Fruit fly (Drosophila melanogaster) whole organism, wandering third instar larva: ENCODE results near the gene asf1.
A peak's percentile ranks its signal among the peaks of the same experiment; 100 is the strongest.

ENCODE experiments used
- Abd-B ChIP-seq: fragments of >200 bp; optimal IDR thresholded peaks from 2 replicates; lab custom pipeline; 2017; ENCODE audit warnings: missing biosample characterization, missing genetic modification characterization
- CG32264 ChIP-seq: fragments of 200-800 bp; sonication (Bioruptor generic); optimal IDR thresholded peaks from 2 replicates; lab custom pipeline; 2016; ENCODE audit warnings: missing biosample characterization, missing genetic modification characterization
- CG9705 ChIP-seq: fragments of 200-800 bp; sonication (Bioruptor generic); optimal IDR thresholded peaks from 2 replicates; lab custom pipeline; 2018; ENCODE audit warnings: missing biosample characterization, mild to moderate bottlenecking, missing genetic modification characterization
- CrebA ChIP-seq: fragments of 200-800 bp; sonication (Bioruptor generic); optimal IDR thresholded peaks from 2 replicates; lab custom pipeline; 2016; ENCODE audit warnings: missing biosample characterization, mild to moderate bottlenecking, missing genetic modification characterization, borderline replicate concordance
- Dfd ChIP-seq: fragments of >200 bp; optimal IDR thresholded peaks from 2 replicates; lab custom pipeline; 2017; ENCODE audit warnings: missing biosample characterization, missing genetic modification characterization
- Dif ChIP-seq: fragments of 200-275, 200-300 bp; sonication (Bioruptor generic); optimal IDR thresholded peaks from 2 replicates; lab custom pipeline; 2018; ENCODE audit warnings: missing biosample characterization, missing genetic modification characterization; ENCODE audit not compliant: partially characterized antibody
- GATAd ChIP-seq: sonication (Bioruptor generic); optimal IDR thresholded peaks from 2 replicates; lab custom pipeline; 2016; ENCODE audit warnings: missing biosample characterization, missing genetic modification characterization
- HLH106 ChIP-seq: fragments of 200-800 bp; optimal IDR thresholded peaks from 3 replicates; lab custom pipeline; 2019; ENCODE audit warnings: missing biosample characterization, mild to moderate bottlenecking, missing genetic modification characterization, moderate library complexity
- Hnf4 ChIP-seq: fragments of 200-800 bp; sonication (Bioruptor generic); optimal IDR thresholded peaks from 2 replicates; lab custom pipeline; 2016; ENCODE audit warnings: missing biosample characterization, mild to moderate bottlenecking, missing genetic modification characterization
- Hr78 ChIP-seq: fragments of >200 bp; optimal IDR thresholded peaks from 2 replicates; lab custom pipeline; 2017; ENCODE audit warnings: missing biosample characterization, missing genetic modification characterization
- Hr83 ChIP-seq: fragments of 200-300 bp; sonication (Bioruptor generic); optimal IDR thresholded peaks from 2 replicates; lab custom pipeline; 2016; ENCODE audit warnings: missing biosample characterization, mild to moderate bottlenecking, missing genetic modification characterization, moderate library complexity; ENCODE audit not compliant: poor library complexity, severe bottlenecking
- Jra ChIP-seq: sonication (Bioruptor generic); optimal IDR thresholded peaks from 2 replicates; lab custom pipeline; 2016; ENCODE audit warnings: missing biosample characterization, missing genetic modification characterization
- Myc ChIP-seq: fragments of >200 bp; optimal IDR thresholded peaks from 2 replicates; lab custom pipeline; 2017
- N ChIP-seq: fragments of >200 bp; optimal IDR thresholded peaks from 2 replicates; lab custom pipeline; 2018; ENCODE audit warnings: missing biosample characterization, missing external identifiers, missing genetic modification characterization
- OdsH ChIP-seq: fragments of 200-800 bp; sonication (Bioruptor generic); optimal IDR thresholded peaks from 2 replicates; lab custom pipeline; 2016; ENCODE audit warnings: missing biosample characterization, mild to moderate bottlenecking, missing genetic modification characterization
- Rel ChIP-seq, 2 experiments: fragments of 200-800 bp; sonication (Bioruptor generic) in 1 of 2; optimal IDR thresholded peaks; 2 replicates in 1 of 2; 3 replicates in 1 of 2; lab custom pipeline; 2016 to 2019; ENCODE audit warnings: mild to moderate bottlenecking in 2 of 2, missing biosample characterization in 2 of 2, missing genetic modification characterization in 2 of 2, moderate library complexity in 1 of 2
- Sp1 ChIP-seq: fragments of 200-800 bp; sonication (Bioruptor generic); optimal IDR thresholded peaks from 3 replicates; lab custom pipeline; 2019; ENCODE audit warnings: missing biosample characterization, mild to moderate bottlenecking, missing genetic modification characterization, moderate library complexity
- Vsx2 ChIP-seq: fragments of 200-300, 225-300 bp; sonication (Bioruptor generic); optimal IDR thresholded peaks from 2 replicates; lab custom pipeline; 2018; ENCODE audit warnings: missing biosample characterization, missing genetic modification characterization; ENCODE audit not compliant: partially characterized antibody
- br ChIP-seq: fragments of 200-800 bp; sonication (Bioruptor generic); optimal IDR thresholded peaks from 2 replicates; lab custom pipeline; 2016; ENCODE audit warnings: missing biosample characterization, missing genetic modification characterization
- brk ChIP-seq: fragments of 200-800 bp; sonication (Bioruptor generic); optimal IDR thresholded peaks from 2 replicates; lab custom pipeline; 2016; ENCODE audit warnings: missing biosample characterization, mild to moderate bottlenecking, missing genetic modification characterization
- dl ChIP-seq, 2 experiments: fragments of 175-275, 200-275 bp in 1 of 2; fragments of 200-275 bp in 1 of 2; sonication (Bioruptor generic); optimal IDR thresholded peaks; lab custom pipeline; 2018; ENCODE audit warnings: mild to moderate bottlenecking in 2 of 2, missing biosample characterization in 2 of 2, missing genetic modification characterization in 2 of 2, moderate library complexity in 2 of 2; ENCODE audit not compliant: partially characterized antibody in 2 of 2, insufficient read depth in 1 of 2
- dmrt93B ChIP-seq: fragments of 200-800 bp; sonication (Bioruptor generic); optimal IDR thresholded peaks from 2 replicates; lab custom pipeline; 2018; ENCODE audit warnings: missing biosample characterization, mild to moderate bottlenecking, missing genetic modification characterization
- dsf ChIP-seq: sonication (Bioruptor generic); optimal IDR thresholded peaks from 2 replicates; lab custom pipeline; 2016; ENCODE audit warnings: missing biosample characterization, missing genetic modification characterization, borderline replicate concordance
- ey ChIP-seq: fragments of 200-800 bp; sonication (Bioruptor generic); optimal IDR thresholded peaks from 2 replicates; lab custom pipeline; 2016; ENCODE audit warnings: missing biosample characterization, missing genetic modification characterization
- foxo ChIP-seq, 2 experiments: fragments of 200-800 bp; sonication (Bioruptor generic); optimal IDR thresholded peaks; 2 replicates in 1 of 2; 3 replicates in 1 of 2; lab custom pipeline; 2016 to 2017; ENCODE audit warnings: missing biosample characterization in 2 of 2, missing genetic modification characterization in 2 of 2
- fru ChIP-seq: fragments of 200-800 bp; sonication (Bioruptor generic); optimal IDR thresholded peaks from 3 replicates; lab custom pipeline; 2016; ENCODE audit warnings: missing biosample characterization, mild to moderate bottlenecking, missing genetic modification characterization
- h ChIP-seq: fragments of 200-800 bp; sonication (Bioruptor generic); optimal IDR thresholded peaks from 3 replicates; lab custom pipeline; 2016; ENCODE audit warnings: missing biosample characterization, mild to moderate bottlenecking, missing genetic modification characterization
- jim ChIP-seq: fragments of 175-275, 200-325 bp; sonication (Bioruptor generic); optimal IDR thresholded peaks from 2 replicates; lab custom pipeline; 2016; ENCODE audit warnings: missing biosample characterization, mild to moderate bottlenecking, missing genetic modification characterization
- lola ChIP-seq: fragments of >200 bp; optimal IDR thresholded peaks from 2 replicates; lab custom pipeline; 2017; ENCODE audit warnings: missing biosample characterization, missing genetic modification characterization
- pan ChIP-seq: fragments of >200 bp; optimal IDR thresholded peaks from 2 replicates; lab custom pipeline; 2017
- psq ChIP-seq: fragments of 200-800 bp; sonication (Bioruptor generic); optimal IDR thresholded peaks from 3 replicates; lab custom pipeline; 2017; ENCODE audit warnings: missing biosample characterization, mild to moderate bottlenecking, missing genetic modification characterization, moderate library complexity
- rgr ChIP-seq: fragments of 200-800 bp; sonication (Bioruptor generic); optimal IDR thresholded peaks from 3 replicates; lab custom pipeline; 2016; ENCODE audit warnings: missing biosample characterization, mild to moderate bottlenecking, missing genetic modification characterization
- sage ChIP-seq: fragments of 200-800 bp; sonication (Bioruptor generic); optimal IDR thresholded peaks from 2 replicates; lab custom pipeline; 2016; ENCODE audit warnings: missing biosample characterization, mild to moderate bottlenecking, missing genetic modification characterization
- sv ChIP-seq: fragments of 200-800 bp; sonication (Bioruptor generic); optimal IDR thresholded peaks from 3 replicates; lab custom pipeline; 2016; ENCODE audit warnings: missing biosample characterization, missing genetic modification characterization
- tai ChIP-seq: sonication (Bioruptor generic); optimal IDR thresholded peaks from 2 replicates; lab custom pipeline; 2016; ENCODE audit warnings: missing biosample characterization, missing genetic modification characterization
- woc ChIP-seq: sonication (Bioruptor generic); optimal IDR thresholded peaks from 2 replicates; lab custom pipeline; 2016; ENCODE audit warnings: missing biosample characterization, mild to moderate bottlenecking, missing genetic modification characterization

asf1 gene

dm6 chr3L:19612172-19612571, 6.5 kb upstream of the asf1 start, which contains the start of the genes Lon and PIG-F (continued):
- TF ChIP-seq Dfd (GFP tag; lab: Kevin White, UChicago) (no peak), h (GFP tag; lab: Kevin White, UChicago) (peak; percentile 99), CG32264 (GFP tag; lab: Kevin White, UChicago) (peak; percentile 96), rgr (GFP tag; lab: Kevin White, UChicago) (peak; percentile 99), br (GFP tag; lab: Kevin White, UChicago) (peak; percentile 98), woc (GFP tag; lab: Kevin White, UChicago) (peak; percentile 97)

dm6 chr3L:19630701-19631100, 12.0 kb downstream of the asf1 start:
- TF ChIP-seq h (GFP tag; lab: Kevin White, UChicago) (peak; percentile 81), fru (GFP tag; lab: Kevin White, UChicago) (peak; percentile 45), dsf (no peak), brk (no peak), sage (GFP tag; lab: Kevin White, UChicago) (peak; percentile 23), woc (GFP tag; lab: Kevin White, UChicago) (no peak), CG32264 (GFP tag; lab: Kevin White, UChicago) (peak; percentile 42), lola (GFP tag; lab: Kevin White, UChicago) (no peak), Hr83 (peak; percentile 89), Hr78 (GFP tag; lab: Kevin White, UChicago) (no peak), OdsH (GFP tag; lab: Kevin White, UChicago) (peak; percentile 47), Jra (GFP tag; lab: Kevin White, UChicago) (peak; percentile 64), psq (GFP tag; lab: Kevin White, UChicago) (peak; percentile 41), Abd-B (no peak), Rel (GFP tag; optimal IDR thresholded peaks at IDR 0.05; lab: Kevin White, UChicago) (no peak), Rel (tag; optimal IDR thresholded peaks at IDR 0.05; lab: Kevin White, UChicago) (peak; percentile 51), HLH106 (tag; lab: Kevin White, UChicago) (no peak), ey (peak; percentile 31), rgr (GFP tag; lab: Kevin White, UChicago) (peak; percentile 55), foxo (GFP tag; optimal IDR thresholded peaks at IDR 0.05; lab: Kevin White, UChicago) (peak in 1 of 2 experiments; percentile 48), CrebA (no peak), Dfd (GFP tag; lab: Kevin White, UChicago) (no peak), tai (no peak), Vsx2 (GFP tag; lab: Kevin White, UChicago) (no peak), sv (no peak), dmrt93B (GFP tag; lab: Kevin White, UChicago) (no peak), br (GFP tag; lab: Kevin White, UChicago) (peak; percentile 60), CG9705 (GFP tag; lab: Kevin White, UChicago) (peak; percentile 36)

- TF ChIP-seq Rel (GFP tag; optimal IDR thresholded peaks at IDR 0.05; lab: Kevin White, UChicago) (no peak), Rel (tag; optimal IDR thresholded peaks at IDR 0.05; lab: Kevin White, UChicago) (peak; percentile 81), N (GFP tag; lab: Kevin White, UChicago) (no peak)
These were observed 13.2 kb downstream of the asf1 start for dm6 chr3L:19631867-19632266.

- TF ChIP-seq Sp1 (GFP tag; lab: Kevin White, UChicago) (peak; percentile 52), dmrt93B (GFP tag; lab: Kevin White, UChicago) (peak; percentile 52), tai (no peak), fru (GFP tag; lab: Kevin White, UChicago) (peak; percentile 59), Rel (GFP tag; optimal IDR thresholded peaks at IDR 0.05; lab: Kevin White, UChicago) (no peak), Rel (tag; optimal IDR thresholded peaks at IDR 0.05; lab: Kevin White, UChicago) (peak; percentile 96), pan (lab: Kevin White, UChicago) (no peak), Abd-B (no peak), Dif (GFP tag; lab: Kevin White, UChicago) (peak; percentile 89), HLH106 (tag; lab: Kevin White, UChicago) (peak; percentile 71), Hnf4 (GFP tag; lab: Kevin White, UChicago) (peak; percentile 46), Dfd (GFP tag; lab: Kevin White, UChicago) (no peak), jim (GFP tag; lab: Kevin White, UChicago) (no peak), OdsH (GFP tag; lab: Kevin White, UChicago) (peak; percentile 65), sv (peak; percentile 70), Myc (lab: Kevin White, UChicago) (no peak), sage (GFP tag; lab: Kevin White, UChicago) (peak; percentile 54), CG9705 (GFP tag; lab: Kevin White, UChicago) (no peak), dsf (no peak), CrebA (peak; percentile 51), Hr78 (GFP tag; lab: Kevin White, UChicago) (no peak), woc (GFP tag; lab: Kevin White, UChicago) (peak; percentile 50), Jra (GFP tag; lab: Kevin White, UChicago) (no peak), br (GFP tag; lab: Kevin White, UChicago) (peak; percentile 44), GATAd (GFP tag; lab: Kevin White, UChicago) (peak; percentile 68), ey (peak; percentile 72), Vsx2 (GFP tag; lab: Kevin White, UChicago) (peak; percentile 67), brk (peak; percentile 48), rgr (GFP tag; lab: Kevin White, UChicago) (peak; percentile 73), Hr83 (peak; percentile 4), dl (GFP tag; optimal IDR thresholded peaks at IDR 0.05; lab: Kevin White, UChicago; ENCODE audit: insufficient read depth in 1 of 2, partially characterized antibody in 2 of 2) (peak; percentile 88 to 91)
These were observed 14.3 kb downstream of the asf1 start for dm6 chr3L:19632766-19633632.
